Worm (Caenorhabditis elegans): Measurements from ENCODE around the gene sdpn-1.

DNA sequence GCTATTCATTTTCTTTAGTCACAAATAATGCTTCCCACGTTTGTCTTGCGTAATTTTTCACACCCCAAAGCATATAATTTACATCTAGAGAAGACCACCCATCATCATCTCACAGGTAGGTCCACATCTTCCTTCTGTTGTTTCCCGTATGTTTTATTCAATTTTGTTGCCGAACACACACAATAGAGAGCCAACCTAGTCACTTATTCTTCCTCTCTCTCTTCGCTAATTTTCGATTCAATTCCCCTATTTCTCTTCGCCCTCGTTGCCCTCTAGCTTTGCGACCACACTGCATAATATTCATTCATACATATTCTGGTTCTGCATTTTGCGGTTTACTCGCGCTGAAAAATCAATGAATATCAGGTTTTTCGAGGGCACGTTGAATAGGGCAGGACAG is 7.9 kb upstream of the sdpn-1 start:
- no peak for TF ChIP-seq pha-4 (tag; optimal IDR thresholded peaks at IDR 0.05)
- no peak for TF ChIP-seq elt-1 (tag; optimal IDR thresholded peaks at IDR 0.05)

Measured in whole organism, L3 larva.